Fruit fly (Drosophila melanogaster): ENCODE measurements around the gene Jon66Cii.

Gene Jon66Cii

dm6 chr3L:8411439-8411897, 18.0 kb upstream of the Jon66Cii start, which contains the start of gene Exo70:
Exo70 (plus strand) TSS chr3L:8411851.
- TF ChIP-seq CG32006 (GFP tag; optimal IDR thresholded peaks at IDR 0.05) (peak; percentile 77), CG6163 (GFP tag; IDR thresholded peaks at IDR 0.05) (no peak), fkh (GFP tag; optimal IDR thresholded peaks at IDR 0.05) (peak; percentile 74), CG3032 (tag; optimal IDR thresholded peaks at IDR 0.05) (peak; percentile 29), eg (GFP tag; IDR thresholded peaks at IDR 0.05) (0 out of 3 replicates have a peak, but pooled peaks have one; percentile 8)

dm6 chr3L:8405123-8405522, 11.7 kb upstream of the Jon66Cii start, which contains the start of the genes Tpt, mkg-p and CG13667:
Tpt (minus strand) TSS chr3L:8405277.
mkg-p (minus strand) TSS chr3L:8405277.
CG13667 (plus strand) TSS chr3L:8405454.
- TF ChIP-seq CG1621 (tag; optimal IDR thresholded peaks at IDR 0.05) (peak; percentile 54), Eip93F (GFP tag; optimal IDR thresholded peaks at IDR 0.05) (no peak)

- TF ChIP-seq CG10631 (GFP tag; optimal IDR thresholded peaks at IDR 0.05) (no peak), CG31627 (GFP tag; optimal IDR thresholded peaks at IDR 0.05) (peak; percentile 90), net (GFP tag; optimal IDR thresholded peaks at IDR 0.05) (no peak), dac (GFP tag; optimal IDR thresholded peaks at IDR 0.05) (no peak), ss (GFP tag; optimal IDR thresholded peaks at IDR 0.05) (no peak), Hr4 (GFP tag; optimal IDR thresholded peaks at IDR 0.05) (no peak), CG16779 (tag; optimal IDR thresholded peaks at IDR 0.05) (no peak), CG6163 (GFP tag; IDR thresholded peaks at IDR 0.05) (peak; percentile 84), CG11762 (GFP tag; optimal IDR thresholded peaks at IDR 0.05; ENCODE audit: insufficient read depth) (peak; percentile 71), CG8319 (GFP tag; optimal IDR thresholded peaks at IDR 0.05) (peak; percentile 74), pdm3 (GFP tag; optimal IDR thresholded peaks at IDR 0.05) (no peak), Smox (GFP tag; optimal IDR thresholded peaks at IDR 0.05) (no peak), CG10669 (GFP tag; optimal IDR thresholded peaks at IDR 0.05) (no peak), salr (GFP tag; optimal IDR thresholded peaks at IDR 0.05) (peak in 1 of 2 experiments; percentile 72), OdsH (GFP tag; optimal IDR thresholded peaks at IDR 0.05) (no peak), Hr38 (GFP tag; optimal IDR thresholded peaks at IDR 0.05) (no peak), CG8119 (GFP tag; IDR thresholded peaks at IDR 0.05) (peak; percentile 74; the same call in 2 of the 3 replicates), CG11294 (GFP tag; IDR thresholded peaks at IDR 0.05) (peak; percentile 65), CG3032 (tag; optimal IDR thresholded peaks at IDR 0.05) (peak; percentile 80), CG4318 (GFP tag; optimal IDR thresholded peaks at IDR 0.05) (no peak), fd85E (GFP tag; optimal IDR thresholded peaks at IDR 0.05) (no peak), CG32006 (GFP tag; optimal IDR thresholded peaks at IDR 0.05) (no peak), CG15336 (GFP tag; IDR thresholded peaks at IDR 0.05) (peak; percentile 83), CG3919 (GFP tag; optimal IDR thresholded peaks at IDR 0.05) (no peak), Met (GFP tag; optimal IDR thresholded peaks at IDR 0.05) (no peak), CG11902 (GFP tag; optimal IDR thresholded peaks at IDR 0.05) (peak; percentile 82), Blimp-1 (GFP tag; optimal IDR thresholded peaks at IDR 0.05) (peak; percentile 68), svp (GFP tag) (no peak), lz (GFP tag; optimal IDR thresholded peaks at IDR 0.05) (no peak), eg (GFP tag; IDR thresholded peaks at IDR 0.05) (peak; percentile 88), Ets96B (tag; optimal IDR thresholded peaks at IDR 0.05) (no peak), cyc (GFP tag; optimal IDR thresholded peaks at IDR 0.05) (no peak), CG6276 (GFP tag; optimal IDR thresholded peaks at IDR 0.05) (no peak), achi (GFP tag; optimal IDR thresholded peaks at IDR 0.05) (no peak), Ets21C (GFP tag; optimal IDR thresholded peaks at IDR 0.05) (no peak), CG6808 (GFP tag; optimal IDR thresholded peaks at IDR 0.05) (no peak), Lpt (GFP tag; optimal IDR thresholded peaks at IDR 0.05) (no peak), fd59A (GFP tag; optimal IDR thresholded peaks at IDR 0.05) (peak; percentile 49), topi (GFP tag; optimal IDR thresholded peaks at IDR 0.05) (no peak), acj6 (GFP tag; optimal IDR thresholded peaks at IDR 0.05) (no peak), Hr39 (GFP tag; optimal IDR thresholded peaks at IDR 0.05) (peak; percentile 90), CG34406 (GFP tag; optimal IDR thresholded peaks at IDR 0.05) (peak; percentile 77), Sox14 (GFP tag; optimal IDR thresholded peaks at IDR 0.05) (no peak)
Measured at dm6 chr3L:8398763-8399445, 5.5 kb upstream of the Jon66Cii start.
